Worm (Caenorhabditis elegans): ENCODE data around the gene arl-5.

- TF ChIP-seq dao-5 (tag; optimal IDR thresholded peaks at IDR 0.05) (no peak), him-1 (tag; optimal IDR thresholded peaks at IDR 0.05) (no peak), W03F9.2 (tag; optimal IDR thresholded peaks at IDR 0.05) (no peak)
These were observed 27.8 kb downstream of the arl-5 start for ce11 chrIII:9850877-9851276.

Measured in whole organism, L4/young adult.